Worm (Caenorhabditis elegans) whole organism, young adult: ENCODE results near the gene bli-2.

Experiments
- B0035.1 ChIP-seq: sonication (generic microtip); optimal IDR thresholded peaks from 2 replicates; lab custom pipeline; 2016; ENCODE audit warnings: missing genetic modification characterization, mild to moderate bottlenecking, missing compliant biosample characterization, missing genotype, missing genetic modification reagents
- B0336.3 ChIP-seq: fragments of 200-800 bp; sonication (Bioruptor generic); IDR thresholded peaks from 2 replicates; pipeline ENCODE4 v1.3.6; 2022; ENCODE audit warnings: missing genetic modification characterization, missing compliant biosample characterization
- C06A6.2 ChIP-seq: fragments of 200-800 bp; sonication (Bioruptor generic); conservative IDR thresholded peaks from 2 replicates; pipeline ENCODE4 v1.3.6; 2022; ENCODE audit warnings: missing genetic modification characterization, missing compliant biosample characterization
- D2030.7 ChIP-seq: fragments of 200-800 bp; sonication (Bioruptor generic); IDR thresholded peaks from 2 replicates; pipeline ENCODE4 v1.3.6; 2022; ENCODE audit warnings: missing genetic modification reagents, missing genetic modification characterization, missing compliant biosample characterization
- F37B4.10 ChIP-seq: fragments of 200-800 bp; sonication (Bioruptor generic); IDR thresholded peaks from 2 replicates; pipeline ENCODE4 v1.3.6; 2022; ENCODE audit warnings: missing genetic modification characterization, missing compliant biosample characterization
- F49E8.2 ChIP-seq: sonication (generic microtip); optimal IDR thresholded peaks from 3 replicates; lab custom pipeline; 2017; ENCODE audit warnings: missing genetic modification characterization, mild to moderate bottlenecking, missing compliant biosample characterization, antibody characterized with exemption, moderate library complexity; ENCODE audit not compliant: insufficient read depth
- Y53F4B.3 ChIP-seq: fragments of 200-800 bp; sonication (Bioruptor generic); IDR thresholded peaks from 2 replicates; pipeline ENCODE4 v1.3.6; 2022; ENCODE audit warnings: missing genetic modification reagents, missing genetic modification characterization, missing compliant biosample characterization
- Y95B8A.8 ChIP-seq: fragments of 200-800 bp; sonication (Bioruptor generic); IDR thresholded peaks from 2 replicates; pipeline ENCODE4 v1.3.6; 2022; ENCODE audit warnings: missing genetic modification reagents, missing genetic modification characterization, missing compliant biosample characterization
- ZK185.1 ChIP-seq: sonication (generic microtip); optimal IDR thresholded peaks from 2 replicates; lab custom pipeline; 2016; ENCODE audit warnings: mild to moderate bottlenecking, missing genetic modification characterization, missing compliant biosample characterization; ENCODE audit not compliant: poor library complexity, severe bottlenecking
- akir-1 ChIP-seq: fragments of 200-800 bp; sonication (Bioruptor generic); optimal IDR thresholded peaks from 2 replicates; lab custom pipeline; 2018; ENCODE audit warnings: mild to moderate bottlenecking, missing genetic modification characterization, moderate library complexity, missing compliant biosample characterization
- ama-1 ChIP-seq, 3 experiments: fragments of 150-350 bp in 1 of 3; sonication (generic microtip) in 2 of 3; optimal IDR thresholded peaks; 2 replicates each; lab custom pipeline; 2014 to 2018; ENCODE audit warnings: missing biosample characterization in 2 of 3, missing genetic modification characterization in 2 of 3, missing genetic modification reagents in 2 of 3
- athp-1 ChIP-seq: sonication (generic microtip); optimal IDR thresholded peaks from 2 replicates; lab custom pipeline; 2017; ENCODE audit warnings: mild to moderate bottlenecking, missing genetic modification characterization, missing compliant biosample characterization
- attf-3 ChIP-seq: fragments of 200-800 bp; sonication (Bioruptor generic); conservative IDR thresholded peaks from 2 replicates; pipeline ENCODE4 v1.3.6; 2022; ENCODE audit warnings: missing genetic modification reagents, missing genetic modification characterization, missing compliant biosample characterization
- attf-5 ChIP-seq: fragments of 200-800 bp; sonication (Bioruptor generic); optimal IDR thresholded peaks from 2 replicates; lab custom pipeline; 2018; ENCODE audit warnings: mild to moderate bottlenecking, missing genetic modification characterization, missing compliant biosample characterization
- attf-6 ChIP-seq: fragments of 200-800 bp; sonication (Bioruptor generic); IDR thresholded peaks from 2 replicates; pipeline ENCODE4 v1.3.6; 2022; ENCODE audit warnings: missing genetic modification reagents, missing genetic modification characterization, missing compliant biosample characterization
- ccch-3 ChIP-seq: fragments of 200-800 bp; sonication (Bioruptor generic); optimal IDR thresholded peaks from 2 replicates; lab custom pipeline; 2018; ENCODE audit warnings: mild to moderate bottlenecking, missing genetic modification characterization, missing compliant biosample characterization
- cebp-1 ChIP-seq, 2 experiments: fragments of 200-800 bp in 1 of 2; sonication (Bioruptor generic) in 1 of 2; sonication (generic microtip) in 1 of 2; IDR thresholded peaks in 1 of 2; optimal IDR thresholded peaks in 1 of 2; 2 replicates each; pipeline versions ENCODE4 v1.3.6 to Lab custom; 2017 to 2022; ENCODE audit warnings: missing compliant biosample characterization in 2 of 2, missing genetic modification characterization in 2 of 2, mild to moderate bottlenecking in 1 of 2, missing genetic modification reagents in 1 of 2, moderate library complexity in 1 of 2
- cebp-2 ChIP-seq: fragments of 200-800 bp; sonication (Bioruptor generic); IDR thresholded peaks from 2 replicates; pipeline ENCODE4 v1.3.6; 2022; ENCODE audit warnings: missing genetic modification characterization, missing compliant biosample characterization
- ceh-40 ChIP-seq: fragments of 200-800 bp; sonication (Bioruptor generic); IDR thresholded peaks from 2 replicates; pipeline ENCODE4 v1.3.6; 2022; ENCODE audit warnings: missing genetic modification characterization, missing compliant biosample characterization
- ceh-91 ChIP-seq: fragments of 200-800 bp; sonication (Bioruptor generic); IDR thresholded peaks from 2 replicates; pipeline ENCODE4 v1.3.6; 2022; ENCODE audit warnings: missing genetic modification reagents, missing genetic modification characterization, missing compliant biosample characterization
- die-1 ChIP-seq: sonication (generic microtip); optimal IDR thresholded peaks from 2 replicates; lab custom pipeline; 2016; ENCODE audit warnings: missing genotype, mild to moderate bottlenecking, missing genetic modification characterization, missing compliant biosample characterization
- egl-44 ChIP-seq: fragments of 200-800 bp; sonication (Bioruptor generic); IDR thresholded peaks from 2 replicates; pipeline ENCODE4 v1.3.6; 2022; ENCODE audit warnings: missing genetic modification reagents, missing genetic modification characterization, missing compliant biosample characterization
- fkh-3 ChIP-seq: sonication (generic microtip); optimal IDR thresholded peaks from 2 replicates; lab custom pipeline; 2016; ENCODE audit warnings: mild to moderate bottlenecking, missing genetic modification characterization, missing compliant biosample characterization
- lag-1 ChIP-seq: fragments of 200-800 bp; sonication (Bioruptor generic); IDR thresholded peaks from 2 replicates; pipeline ENCODE4 v1.3.6; 2022; ENCODE audit warnings: missing genetic modification reagents, missing genetic modification characterization, missing compliant biosample characterization
- let-526 ChIP-seq: fragments of 200-800 bp; sonication (Bioruptor generic); IDR thresholded peaks from 2 replicates; pipeline ENCODE4 v1.3.6; 2022; ENCODE audit warnings: missing genetic modification reagents, missing genetic modification characterization, missing compliant biosample characterization
- lin-26 ChIP-seq: fragments of 200-800 bp; sonication (Bioruptor generic); IDR thresholded peaks from 2 replicates; pipeline ENCODE4 v1.3.6; 2022; ENCODE audit warnings: missing genetic modification reagents, missing genetic modification characterization, missing compliant biosample characterization
- lin-35 ChIP-seq, 3 experiments: fragments of 150-350 bp in 2 of 3; sonication (generic microtip) in 1 of 3; optimal IDR thresholded peaks; 2 replicates each; lab custom pipeline; 2014 to 2018; ENCODE audit warnings: missing biosample characterization in 3 of 3, missing genetic modification characterization in 3 of 3, missing genetic modification reagents in 3 of 3
- lin-40 ChIP-seq: sonication (generic microtip); optimal IDR thresholded peaks from 2 replicates; lab custom pipeline; 2016; ENCODE audit warnings: missing genetic modification characterization, mild to moderate bottlenecking, missing compliant biosample characterization, missing genotype, missing genetic modification reagents
- lin-54 ChIP-seq: fragments of 200-800 bp; sonication (Bioruptor generic); optimal IDR thresholded peaks from 2 replicates; lab custom pipeline; 2018; ENCODE audit warnings: mild to moderate bottlenecking, missing genetic modification characterization, missing compliant biosample characterization
- madf-6 ChIP-seq: fragments of 200-800 bp; sonication (Bioruptor generic); IDR thresholded peaks from 2 replicates; pipeline ENCODE4 v1.3.6; 2022; ENCODE audit warnings: missing genetic modification reagents, missing genetic modification characterization, missing compliant biosample characterization
- mcd-1 ChIP-seq: fragments of 200-800 bp; sonication (Bioruptor generic); IDR thresholded peaks from 2 replicates; pipeline ENCODE4 v1.3.6; 2022; ENCODE audit warnings: missing genetic modification reagents, missing genetic modification characterization, missing compliant biosample characterization
- mes-4 ChIP-seq: sonication (generic microtip); optimal IDR thresholded peaks from 2 replicates; lab custom pipeline; 2016; ENCODE audit warnings: missing genotype, missing genetic modification characterization, missing compliant biosample characterization
- mxl-1 ChIP-seq: sonication (generic microtip); optimal IDR thresholded peaks from 2 replicates; lab custom pipeline; 2016; ENCODE audit warnings: missing genetic modification characterization, missing compliant biosample characterization
- nfya-1 ChIP-seq: sonication (generic microtip); optimal IDR thresholded peaks from 2 replicates; lab custom pipeline; 2017; ENCODE audit warnings: antibody characterized with exemption, missing compliant biosample characterization, missing genetic modification characterization, borderline replicate concordance; ENCODE audit not compliant: insufficient read depth
- nhr-90 ChIP-seq: sonication (generic microtip); optimal IDR thresholded peaks from 2 replicates; lab custom pipeline; 2016; ENCODE audit warnings: missing genotype, mild to moderate bottlenecking, missing genetic modification characterization, missing compliant biosample characterization
- pbrm-1 ChIP-seq: fragments of 200-800 bp; sonication (Bioruptor generic); IDR thresholded peaks from 2 replicates; pipeline ENCODE4 v1.3.6; 2022; ENCODE audit warnings: missing genetic modification reagents, missing genetic modification characterization, missing compliant biosample characterization
- rec-8 ChIP-seq, 2 experiments: sonication (generic microtip); optimal IDR thresholded peaks; 2 replicates each; lab custom pipeline; 2016; ENCODE audit warnings: mild to moderate bottlenecking in 2 of 2, missing genetic modification characterization in 2 of 2, missing genetic modification reagents in 2 of 2, missing genotype in 2 of 2, missing biosample characterization in 1 of 2, missing compliant biosample characterization in 1 of 2, moderate library complexity in 1 of 2
- sdz-38 ChIP-seq: sonication (generic microtip); optimal IDR thresholded peaks from 2 replicates; lab custom pipeline; 2016; ENCODE audit warnings: missing genotype, missing genetic modification characterization, missing compliant biosample characterization
- snpc-1.1 ChIP-seq: sonication (generic microtip); optimal IDR thresholded peaks from 2 replicates; lab custom pipeline; 2017; ENCODE audit warnings: missing genetic modification characterization, mild to moderate bottlenecking, missing compliant biosample characterization, antibody characterized with exemption, moderate library complexity, missing genotype, missing genetic modification reagents; ENCODE audit not compliant: insufficient read depth
- snpc-4 ChIP-seq, 5 experiments: fragments of 150-350 bp in 1 of 5; sonication (generic microtip) in 4 of 5; optimal IDR thresholded peaks; 2 replicates each; lab custom pipeline; 2014 to 2018; ENCODE audit warnings: missing genetic modification characterization in 5 of 5, missing biosample characterization in 3 of 5, antibody characterized with exemption in 2 of 5, mild to moderate bottlenecking in 2 of 5, missing compliant biosample characterization in 2 of 5, missing genotype in 2 of 5, moderate library complexity in 2 of 5, missing genetic modification reagents in 1 of 5
- somi-1 ChIP-seq: fragments of 200-800 bp; sonication (Bioruptor generic); optimal IDR thresholded peaks from 2 replicates; lab custom pipeline; 2018; ENCODE audit warnings: mild to moderate bottlenecking, missing genetic modification characterization, missing compliant biosample characterization
- tbp1 ChIP-seq: fragments of 200-800 bp; sonication (Bioruptor generic); optimal IDR thresholded peaks from 2 replicates; lab custom pipeline; 2018; ENCODE audit warnings: mild to moderate bottlenecking, missing genetic modification characterization, missing compliant biosample characterization
- zim-3 ChIP-seq: sonication (generic microtip); optimal IDR thresholded peaks from 2 replicates; lab custom pipeline; 2017; ENCODE audit warnings: mild to moderate bottlenecking, missing genetic modification characterization, moderate library complexity, missing compliant biosample characterization
- ztf-22 ChIP-seq: fragments of 200-800 bp; sonication (Bioruptor generic); optimal IDR thresholded peaks from 2 replicates; lab custom pipeline; 2018; ENCODE audit warnings: mild to moderate bottlenecking, missing genetic modification characterization, moderate library complexity, missing compliant biosample characterization
- ztf-26 ChIP-seq: sonication (generic microtip); optimal IDR thresholded peaks from 2 replicates; lab custom pipeline; 2017; ENCODE audit warnings: missing genetic modification characterization, missing compliant biosample characterization
- ztf-28 ChIP-seq: fragments of 200-800 bp; sonication (Bioruptor generic); IDR thresholded peaks from 2 replicates; pipeline ENCODE4 v1.3.6; 2022; ENCODE audit warnings: missing genetic modification reagents, missing genetic modification characterization, missing compliant biosample characterization
- ztf-6 ChIP-seq: fragments of 200-800 bp; sonication (Bioruptor generic); IDR thresholded peaks from 2 replicates; pipeline ENCODE4 v1.3.6; 2022; ENCODE audit warnings: missing genetic modification reagents, missing genetic modification characterization, missing compliant biosample characterization

bli-2 gene

ce11 chrII:5698254-5698653, 46.0 kb upstream of the bli-2 start (continued):
- TF ChIP-seq die-1 (tag; lab: Kevin White, UChicago) (no peak), lin-40 (tag; lab: Kevin White, UChicago) (no peak), ztf-22 (GFP tag; lab: Kevin White, UChicago) (no peak), C06A6.2 (GFP tag; lab: Robert Waterston, UW) (no peak), egl-44 (GFP tag; lab: Robert Waterston, UW) (no peak), sdz-38 (no peak), F37B4.10 (GFP tag; lab: Robert Waterston, UW) (no peak), lin-26 (GFP tag; lab: Robert Waterston, UW) (peak; percentile 51; the same call in 1 of the 2 replicates), ceh-40 (no peak), ztf-28 (GFP tag; lab: Robert Waterston, UW) (no peak), akir-1 (GFP tag; lab: Kevin White, UChicago) (no peak), rec-8 (tag; optimal IDR thresholded peaks at IDR 0.05; lab: Kevin White, UChicago) (no peak), Y53F4B.3 (GFP tag; lab: Robert Waterston, UW) (no peak), nfya-1 (no peak), ccch-3 (no peak), D2030.7 (GFP tag; lab: Robert Waterston, UW) (no peak), snpc-4 (GFP tag; optimal IDR thresholded peaks at IDR 0.05; lab: Kevin White, UChicago) (no peak), snpc-4 (tag; optimal IDR thresholded peaks at IDR 0.05; lab: Kevin White, UChicago) (peak in 2 of 4 experiments; percentile 21 to 64), ztf-26 (tag; lab: Kevin White, UChicago) (peak; percentile 11), ama-1 (optimal IDR thresholded peaks at IDR 0.05; lab: Kevin White, UChicago) (no peak), ama-1 (GFP tag; optimal IDR thresholded peaks at IDR 0.05; lab: Kevin White, UChicago) (no peak), nhr-90 (tag; lab: Kevin White, UChicago) (no peak), mcd-1 (GFP tag; lab: Robert Waterston, UW) (no peak), lin-54 (GFP tag; lab: Kevin White, UChicago) (no peak), B0336.3 (GFP tag; lab: Robert Waterston, UW) (0 out of 2 replicates have a peak, but pooled peaks have one; percentile 20), B0035.1 (tag; lab: Kevin White, UChicago) (no peak), attf-6 (GFP tag; lab: Robert Waterston, UW) (no peak), cebp-1 (GFP tag; IDR thresholded peaks at IDR 0.05; lab: Robert Waterston, UW) (no peak), cebp-1 (tag; optimal IDR thresholded peaks at IDR 0.05; lab: Kevin White, UChicago) (peak; percentile 52), ceh-91 (GFP tag; lab: Robert Waterston, UW) (no peak), tbp1 (GFP tag; lab: Kevin White, UChicago) (peak; percentile 29), mxl-1 (tag; lab: Kevin White, UChicago) (no peak), somi-1 (GFP tag; lab: Kevin White, UChicago) (no peak), attf-3 (no peak), cebp-2 (GFP tag; lab: Robert Waterston, UW) (no peak), madf-6 (no peak), athp-1 (tag; lab: Kevin White, UChicago) (no peak), snpc-1.1 (tag; lab: Kevin White, UChicago) (no peak), zim-3 (tag; lab: Kevin White, UChicago) (no peak), let-526 (GFP tag; lab: Robert Waterston, UW) (no peak), ZK185.1 (tag; lab: Kevin White, UChicago) (no peak), mes-4 (tag; lab: Kevin White, UChicago) (no peak), ztf-6 (GFP tag; lab: Robert Waterston, UW) (no peak), attf-5 (GFP tag; lab: Kevin White, UChicago) (peak; percentile 37), lag-1 (no peak), Y95B8A.8 (GFP tag; lab: Robert Waterston, UW) (no peak), pbrm-1 (GFP tag; lab: Robert Waterston, UW) (no peak), F49E8.2 (tag; lab: Kevin White, UChicago) (no peak), lin-35 (GFP tag; optimal IDR thresholded peaks at IDR 0.05; lab: Kevin White, UChicago) (no peak), fkh-3 (tag; lab: Kevin White, UChicago) (no peak)
